Worm (Caenorhabditis elegans) whole organism, young adult: Measurements from ENCODE around the gene F59A6.10.
A peak's percentile ranks its signal among the peaks of the same experiment; 100 is the strongest.

Experiments used
- F55B11.4 ChIP-seq: sonication (generic microtip); optimal IDR thresholded peaks from 2 replicates; lab custom pipeline; 2016; ENCODE audit warnings: missing compliant biosample characterization, missing genetic modification characterization, borderline replicate concordance; ENCODE audit not compliant: insufficient read depth
- T26A5.8 ChIP-seq: sonication (generic microtip); optimal IDR thresholded peaks from 2 replicates; lab custom pipeline; 2016; ENCODE audit warnings: missing genetic modification characterization, missing compliant biosample characterization
- ama-1 ChIP-seq, 3 experiments: fragments of 150-350 bp in 1 of 3; sonication (generic microtip) in 2 of 3; optimal IDR thresholded peaks; 2 replicates each; lab custom pipeline; 2014 to 2018; ENCODE audit warnings: missing biosample characterization in 2 of 3, missing genetic modification characterization in 2 of 3, missing genetic modification reagents in 2 of 3
- ceh-58 ChIP-seq: fragments of 200-800 bp; sonication (Bioruptor generic); IDR thresholded peaks from 2 replicates; pipeline ENCODE4 v1.3.6; 2022; ENCODE audit warnings: missing genetic modification characterization, missing compliant biosample characterization
- die-1 ChIP-seq: sonication (generic microtip); optimal IDR thresholded peaks from 2 replicates; lab custom pipeline; 2016; ENCODE audit warnings: missing genotype, mild to moderate bottlenecking, missing genetic modification characterization, missing compliant biosample characterization
- ekl-4 ChIP-seq: fragments of 200-800 bp; sonication (Bioruptor generic); IDR thresholded peaks from 2 replicates; pipeline ENCODE4 v1.3.6; 2022; ENCODE audit warnings: missing genetic modification reagents, missing genetic modification characterization, missing compliant biosample characterization
- lir-1 ChIP-seq: fragments of 200-800 bp; sonication (Bioruptor generic); conservative IDR thresholded peaks from 2 replicates; pipeline ENCODE4 v1.3.6; 2022; ENCODE audit warnings: missing genetic modification reagents, missing genetic modification characterization, missing compliant biosample characterization
- nfyb-1 ChIP-seq: fragments of 200-800 bp; sonication (Bioruptor generic); IDR thresholded peaks from 2 replicates; pipeline ENCODE4 v1.3.6; 2022; ENCODE audit warnings: missing genetic modification reagents, missing genetic modification characterization, missing compliant biosample characterization
- nhr-80 ChIP-seq: sonication (generic microtip); optimal IDR thresholded peaks from 2 replicates; lab custom pipeline; 2016; ENCODE audit warnings: missing genetic modification characterization, missing compliant biosample characterization
- snpc-4 ChIP-seq, 5 experiments: fragments of 150-350 bp in 1 of 5; sonication (generic microtip) in 4 of 5; optimal IDR thresholded peaks; 2 replicates each; lab custom pipeline; 2014 to 2018; ENCODE audit warnings: missing genetic modification characterization in 5 of 5, missing biosample characterization in 3 of 5, antibody characterized with exemption in 2 of 5, mild to moderate bottlenecking in 2 of 5, missing compliant biosample characterization in 2 of 5, missing genotype in 2 of 5, moderate library complexity in 2 of 5, missing genetic modification reagents in 1 of 5
- unc-62 ChIP-seq: fragments of 150-350 bp; optimal IDR thresholded peaks from 2 replicates; lab custom pipeline; 2014; ENCODE audit warnings: missing biosample characterization, missing genetic modification reagents, missing genetic modification characterization
- ztf-6 ChIP-seq: fragments of 200-800 bp; sonication (Bioruptor generic); IDR thresholded peaks from 2 replicates; pipeline ENCODE4 v1.3.6; 2022; ENCODE audit warnings: missing genetic modification reagents, missing genetic modification characterization, missing compliant biosample characterization

DNA sequence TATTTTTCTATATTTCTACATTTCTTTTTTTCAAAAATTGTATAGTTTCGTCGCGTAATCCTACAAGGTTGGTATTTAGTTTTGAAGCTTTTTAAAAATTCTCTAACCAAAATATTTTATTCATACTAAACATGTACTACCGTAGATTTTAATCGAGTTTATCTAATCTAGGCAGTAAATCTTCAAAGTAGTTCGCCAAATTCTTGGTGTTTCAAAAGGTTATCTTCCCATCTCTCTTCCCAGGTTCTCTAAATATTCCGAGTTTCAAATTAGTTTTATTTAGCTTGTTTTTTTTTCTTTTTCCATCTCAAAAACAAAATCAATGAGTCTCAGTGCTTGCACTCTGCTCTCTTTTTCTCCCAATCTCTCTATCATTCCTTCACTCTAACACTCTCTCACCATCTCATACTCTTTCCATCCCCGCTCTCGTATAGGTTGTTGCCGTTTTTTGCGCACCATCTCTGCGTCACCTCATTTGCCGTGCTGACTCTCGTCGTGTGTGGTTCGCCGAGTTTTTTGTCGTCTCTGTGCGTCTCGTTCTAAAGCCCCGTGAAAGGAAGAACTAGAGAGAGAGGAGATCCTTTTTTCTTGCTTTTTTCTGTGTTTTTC lies 13.3 kb downstream of the F59A6.10 start:
- TF ChIP-seq die-1 (no peak), nhr-80 (peak; percentile 64), T26A5.8 (no peak), snpc-4 (GFP tag; optimal IDR thresholded peaks at IDR 0.05; lab: Kevin White, UChicago) (no peak), snpc-4 (tag; optimal IDR thresholded peaks at IDR 0.05; lab: Kevin White, UChicago) (peak in 2 of 4 experiments; percentile 35 to 52), nfyb-1 (GFP tag; lab: Robert Waterston, UW) (0 out of 2 replicates have a peak, but pooled peaks have one; percentile 16), ama-1 (optimal IDR thresholded peaks at IDR 0.05; lab: Kevin White, UChicago) (no peak), ama-1 (GFP tag; optimal IDR thresholded peaks at IDR 0.05; lab: Kevin White, UChicago) (no peak), unc-62 (no peak), ekl-4 (GFP tag; lab: Robert Waterston, UW) (0 out of 2 replicates have a peak, but pooled peaks have one; percentile 33), lir-1 (no peak), ceh-58 (GFP tag; lab: Robert Waterston, UW) (no peak), F55B11.4 (tag; lab: Kevin White, UChicago) (no peak), ztf-6 (GFP tag; lab: Robert Waterston, UW) (no peak)
